Fruit fly (Drosophila melanogaster) whole organism, embryonic: ENCODE measurements around the gene CG5790.

Source experiments
- CG11093 ChIP-seq: fragments of 200-800 bp; sonication (Bioruptor generic); IDR thresholded peaks from 3 replicates; pipeline ENCODE4 v1.3.6; 2022; ENCODE audit warnings: missing biosample characterization, missing genetic modification characterization
- CG12104 ChIP-seq: fragments of 200-800 bp; sonication (Bioruptor generic); optimal IDR thresholded peaks from 3 replicates; lab custom pipeline; 2016; ENCODE audit warnings: missing biosample characterization, missing genetic modification characterization
- CG12769 ChIP-seq: fragments of 200-800 bp; sonication (Bioruptor generic); optimal IDR thresholded peaks from 2 replicates; lab custom pipeline; 2019; ENCODE audit warnings: missing biosample characterization, mild to moderate bottlenecking, missing genetic modification characterization, moderate library complexity
- CG13123 ChIP-seq: fragments of 200-800 bp; sonication (Bioruptor generic); optimal IDR thresholded peaks from 2 replicates; lab custom pipeline; 2016; ENCODE audit warnings: missing biosample characterization, missing genetic modification characterization
- CG18476 ChIP-seq: fragments of 200-800 bp; sonication (Bioruptor generic); optimal IDR thresholded peaks from 2 replicates; lab custom pipeline; 2016; ENCODE audit warnings: missing biosample characterization, mild to moderate bottlenecking, missing genetic modification characterization
- CG2875 ChIP-seq: fragments of 200-800 bp; sonication (Bioruptor generic); optimal IDR thresholded peaks from 2 replicates; lab custom pipeline; 2017; ENCODE audit warnings: missing biosample characterization, mild to moderate bottlenecking, missing genetic modification characterization, missing genetic modification reagents
- CG2889 ChIP-seq: fragments of 200-800 bp; sonication (Bioruptor generic); IDR thresholded peaks from 3 replicates; pipeline ENCODE4 v1.3.6; 2022; ENCODE audit warnings: missing biosample characterization, missing genetic modification characterization
- CG30020 ChIP-seq: fragments of 200-800 bp; optimal IDR thresholded peaks from 2 replicates; lab custom pipeline; 2019; ENCODE audit warnings: missing biosample characterization, mild to moderate bottlenecking, missing genetic modification characterization, moderate library complexity
- CG32772 ChIP-seq: fragments of 200-800 bp; sonication (Bioruptor generic); IDR thresholded peaks from 2 replicates; pipeline ENCODE4 v1.3.6; 2022; ENCODE audit warnings: missing biosample characterization, missing genetic modification characterization
- CG3726 ChIP-seq: fragments of 200-800 bp; sonication (Bioruptor generic); IDR thresholded peaks from 3 replicates; pipeline ENCODE4, ENCODE4 v1.3.6; 2022; ENCODE audit warnings: missing biosample characterization, missing genetic modification characterization
- CG6791 ChIP-seq: fragments of 200-800 bp; sonication (Bioruptor generic); IDR thresholded peaks from 3 replicates; pipeline ENCODE4 v1.3.6; 2022; ENCODE audit warnings: missing biosample characterization, missing genetic modification characterization; ENCODE audit not compliant: partially characterized antibody
- CG7372 ChIP-seq: fragments of 200-800 bp; sonication (Bioruptor generic); IDR thresholded peaks from 2 replicates; pipeline ENCODE4 v1.3.6; 2022; ENCODE audit warnings: missing biosample characterization, missing genetic modification characterization
- CG7928 ChIP-seq: fragments of 200-800 bp; sonication (Bioruptor generic); optimal IDR thresholded peaks from 2 replicates; lab custom pipeline; 2017; ENCODE audit warnings: missing biosample characterization, mild to moderate bottlenecking, missing genetic modification characterization
- Dad ChIP-seq: fragments of 200-800 bp; sonication (Bioruptor generic); optimal IDR thresholded peaks from 3 replicates; lab custom pipeline; 2016; ENCODE audit warnings: missing biosample characterization, missing genetic modification characterization
- Dip2 ChIP-seq: fragments of 200-800 bp; sonication (Bioruptor generic); IDR thresholded peaks from 2 replicates; pipeline ENCODE4 v1.3.6; 2022; ENCODE audit warnings: missing biosample characterization, missing genetic modification characterization
- Fer3 ChIP-seq: fragments of 200-800 bp; sonication (Bioruptor generic); optimal IDR thresholded peaks from 2 replicates; lab custom pipeline; 2018; ENCODE audit warnings: missing biosample characterization, mild to moderate bottlenecking, missing genetic modification characterization, moderate library complexity
- Kr ChIP-seq: fragments of 200-800 bp; sonication (Bioruptor generic); optimal IDR thresholded peaks from 2 replicates; lab custom pipeline; 2017; ENCODE audit warnings: missing biosample characterization, mild to moderate bottlenecking, missing genetic modification characterization
- Lim3 ChIP-seq: fragments of 200-800 bp; sonication (Bioruptor generic); IDR thresholded peaks from 2 replicates; pipeline ENCODE4 v1.3.6; 2022; ENCODE audit warnings: missing biosample characterization, missing genetic modification characterization
- Max ChIP-seq: fragments of 200-800 bp; sonication (Bioruptor generic); optimal IDR thresholded peaks from 2 replicates; lab custom pipeline; 2016; ENCODE audit warnings: missing biosample characterization, mild to moderate bottlenecking, missing genetic modification characterization
- PHDP ChIP-seq: fragments of 200-800 bp; sonication (Bioruptor generic); optimal IDR thresholded peaks from 3 replicates; lab custom pipeline; 2018; ENCODE audit warnings: missing biosample characterization, mild to moderate bottlenecking, missing genetic modification characterization, moderate library complexity
- Sry-δ ChIP-seq: fragments of 200-800 bp; sonication (Bioruptor generic); optimal IDR thresholded peaks from 2 replicates; lab custom pipeline; 2016; ENCODE audit warnings: missing biosample characterization, missing genetic modification characterization
- az2 ChIP-seq: fragments of 200-800 bp; sonication (Bioruptor generic); optimal IDR thresholded peaks from 3 replicates; lab custom pipeline; 2016; ENCODE audit warnings: missing biosample characterization, missing genetic modification characterization
- bowl ChIP-seq: fragments of 200-800 bp; sonication (Bioruptor generic); IDR thresholded peaks from 2 replicates; pipeline ENCODE4 v1.3.6; 2022; ENCODE audit warnings: missing biosample characterization, missing genetic modification characterization
- danr ChIP-seq: fragments of 200-800 bp; sonication (Bioruptor generic); IDR thresholded peaks from 2 replicates; pipeline ENCODE4 v1.3.6; 2022; ENCODE audit warnings: missing biosample characterization, missing genetic modification characterization
- dpn ChIP-seq, 2 experiments: fragments of 200-800 bp; sonication (Bioruptor generic); optimal IDR thresholded peaks; 3 replicates each; lab custom pipeline; 2016; ENCODE audit warnings: missing biosample characterization in 2 of 2, missing genetic modification characterization in 2 of 2
- fd64A ChIP-seq: fragments of 200-800 bp; sonication (Bioruptor generic); optimal IDR thresholded peaks from 3 replicates; lab custom pipeline; 2018; ENCODE audit warnings: missing biosample characterization, mild to moderate bottlenecking, missing genetic modification characterization
- grau ChIP-seq: fragments of 200-800 bp; optimal IDR thresholded peaks from 3 replicates; lab custom pipeline; 2019; ENCODE audit warnings: missing biosample characterization, mild to moderate bottlenecking, missing genetic modification characterization, moderate library complexity
- h ChIP-seq: fragments of >200 bp; optimal IDR thresholded peaks from 2 replicates; lab custom pipeline; 2017
- klu ChIP-seq: fragments of 200-800 bp; sonication (Bioruptor generic); IDR thresholded peaks from 2 replicates; pipeline ENCODE4 v1.3.6; 2022; ENCODE audit warnings: missing biosample characterization, missing genetic modification characterization
- lab ChIP-seq: fragments of 200-800 bp; sonication (Bioruptor generic); optimal IDR thresholded peaks from 3 replicates; lab custom pipeline; 2017; ENCODE audit warnings: missing biosample characterization, missing genetic modification characterization, mild to moderate bottlenecking, moderate library complexity, missing genetic modification reagents
- lbe ChIP-seq: fragments of 200-800 bp; sonication (Bioruptor generic); optimal IDR thresholded peaks from 2 replicates; lab custom pipeline; 2016; ENCODE audit warnings: missing biosample characterization, mild to moderate bottlenecking, missing genetic modification characterization
- schlank ChIP-seq: fragments of 200-800 bp; sonication (Bioruptor generic); optimal IDR thresholded peaks from 2 replicates; lab custom pipeline; 2018; ENCODE audit warnings: missing biosample characterization, mild to moderate bottlenecking, missing genetic modification characterization
- sd ChIP-seq: fragments of 200-800 bp; sonication (Bioruptor generic); optimal IDR thresholded peaks from 3 replicates; lab custom pipeline; 2018; ENCODE audit warnings: missing biosample characterization, mild to moderate bottlenecking, missing genetic modification characterization, moderate library complexity
- sim ChIP-seq: fragments of 200-800 bp; sonication (Bioruptor generic); IDR thresholded peaks from 2 replicates; pipeline ENCODE4 v1.3.6; 2022; ENCODE audit warnings: missing biosample characterization, missing genetic modification characterization
- stc ChIP-seq: fragments of 200-800 bp; sonication (Bioruptor generic); IDR thresholded peaks from 2 replicates; pipeline ENCODE4 v1.3.6; 2022; ENCODE audit warnings: missing biosample characterization, missing genetic modification characterization
- unc-4 ChIP-seq: fragments of 200-800 bp; sonication (Bioruptor generic); IDR thresholded peaks from 2 replicates; pipeline ENCODE4 v1.3.6; 2022; ENCODE audit warnings: missing biosample characterization, missing genetic modification characterization; ENCODE audit not compliant: partially characterized antibody

The CG5790 gene

DNA sequence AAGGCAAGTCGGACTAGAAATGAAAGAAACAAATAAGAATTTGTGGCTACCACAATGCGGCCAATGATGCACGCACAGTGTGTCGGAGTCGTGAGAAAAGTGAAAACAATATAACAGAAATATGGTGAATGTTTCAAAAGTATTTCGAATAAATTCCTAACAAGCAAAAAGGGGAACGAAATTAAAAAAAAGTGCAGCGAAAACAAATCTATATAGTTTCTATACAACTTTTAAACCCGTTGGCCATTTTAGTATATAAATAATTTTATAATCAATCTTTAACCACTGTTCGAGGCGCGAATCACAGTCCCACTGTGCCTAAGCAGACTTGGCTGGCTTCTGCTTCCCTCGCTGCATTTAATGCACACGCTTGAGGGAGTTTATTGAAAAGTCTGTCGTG, 50.6 kb downstream of the CG5790 start (continued):
- TF ChIP-seq PHDP (peak; percentile 42), CG12104 (no peak), schlank (tag; lab: Kevin White, UChicago) (no peak), CG2889 (GFP tag; lab: Robert Waterston, UW) (no peak), bowl (no peak), Sry-δ (GFP tag; lab: Kevin White, UChicago) (no peak), CG3726 (GFP tag; lab: Robert Waterston, UW) (no peak), Kr (GFP tag; lab: Kevin White, UChicago) (no peak), Lim3 (GFP tag; lab: Robert Waterston, UW) (no peak), Max (GFP tag; lab: Kevin White, UChicago) (peak; percentile 1), CG32772 (GFP tag; lab: Robert Waterston, UW) (0 out of 2 replicates have a peak, but pooled peaks have one; percentile 28), Dip2 (GFP tag; lab: Robert Waterston, UW) (no peak), Fer3 (tag; lab: Kevin White, UChicago) (no peak), CG13123 (GFP tag; lab: Kevin White, UChicago) (no peak), az2 (GFP tag; lab: Kevin White, UChicago) (peak; percentile 42), CG12769 (no peak), dpn (GFP tag; optimal IDR thresholded peaks at IDR 0.05; lab: Kevin White, UChicago) (peak in 1 of 2 experiments; percentile 5), grau (tag; lab: Kevin White, UChicago) (peak; percentile 28), CG2875 (GFP tag; lab: Kevin White, UChicago) (peak; percentile 43), CG18476 (no peak), danr (GFP tag; lab: Robert Waterston, UW) (no peak), stc (GFP tag; lab: Robert Waterston, UW) (peak; percentile 32; the same call in 1 of the 2 replicates), CG7928 (GFP tag; lab: Kevin White, UChicago) (no peak), klu (GFP tag; lab: Robert Waterston, UW) (no peak), fd64A (no peak), CG7372 (no peak), CG6791 (GFP tag; lab: Robert Waterston, UW) (no peak), h (no peak), sd (tag; lab: Kevin White, UChicago) (no peak), Dad (no peak), unc-4 (GFP tag; lab: Robert Waterston, UW) (no peak), CG30020 (tag; lab: Kevin White, UChicago) (no peak), CG11093 (GFP tag; lab: Robert Waterston, UW) (no peak), lab (GFP tag; lab: Kevin White, UChicago) (peak; percentile 21), sim (GFP tag; lab: Robert Waterston, UW) (no peak), lbe (no peak)
